Fruit fly (Drosophila melanogaster) whole organism, embryonic: ENCODE measurements around the gene FucTA.

Source experiments
- Aef1 ChIP-seq: fragments of 200-800 bp; sonication (Bioruptor generic); IDR thresholded peaks from 3 replicates; pipeline ENCODE4 v1.3.6; 2022; ENCODE audit warnings: missing biosample characterization, missing genetic modification characterization
- Atf-2 ChIP-seq: fragments of 200-800 bp; sonication (Bioruptor generic); optimal IDR thresholded peaks from 2 replicates; lab custom pipeline; 2016; ENCODE audit warnings: missing biosample characterization, missing genetic modification characterization
- CG10267 ChIP-seq: fragments of 200-800 bp; sonication (Bioruptor generic); optimal IDR thresholded peaks from 2 replicates; lab custom pipeline; 2018; ENCODE audit warnings: missing biosample characterization, mild to moderate bottlenecking, missing genetic modification characterization, moderate library complexity
- CG10462 ChIP-seq: fragments of 200-800 bp; sonication (Bioruptor generic); optimal IDR thresholded peaks from 2 replicates; lab custom pipeline; 2016; ENCODE audit warnings: missing biosample characterization, missing genetic modification characterization
- CG10959 ChIP-seq: fragments of 200-800 bp; sonication (Bioruptor generic); IDR thresholded peaks from 2 replicates; pipeline ENCODE4 v1.3.6; 2022; ENCODE audit warnings: missing biosample characterization, missing genetic modification characterization
- CG11560 ChIP-seq: fragments of 200-800 bp; sonication (Bioruptor generic); IDR thresholded peaks from 3 replicates; pipeline ENCODE4 v1.3.6; 2022; ENCODE audit warnings: missing biosample characterization, missing genetic modification characterization
- CG12299 ChIP-seq: fragments of 200-800 bp; sonication (Bioruptor generic); optimal IDR thresholded peaks from 2 replicates; lab custom pipeline; 2018; ENCODE audit warnings: missing biosample characterization, mild to moderate bottlenecking, missing genetic modification characterization
- CG13775 ChIP-seq: fragments of 200-800 bp; sonication (Bioruptor generic); optimal IDR thresholded peaks from 3 replicates; lab custom pipeline; 2017; ENCODE audit warnings: missing biosample characterization, mild to moderate bottlenecking, missing genetic modification characterization
- CG14014 ChIP-seq: fragments of 200-800 bp; sonication (Bioruptor generic); IDR thresholded peaks from 2 replicates; pipeline ENCODE4 v1.3.6; 2022; ENCODE audit warnings: missing biosample characterization, missing genetic modification characterization
- CG14050 ChIP-seq: fragments of 200-800 bp; sonication (Bioruptor generic); IDR thresholded peaks from 3 replicates; pipeline ENCODE4 v1.3.6; 2022; ENCODE audit warnings: missing biosample characterization, missing genetic modification characterization
- CG15011 ChIP-seq: fragments of 200-800 bp; sonication (Bioruptor generic); optimal IDR thresholded peaks from 3 replicates; lab custom pipeline; 2018; ENCODE audit warnings: missing biosample characterization, mild to moderate bottlenecking, missing genetic modification characterization
- CG15073 ChIP-seq: fragments of 200-800 bp; sonication (Bioruptor generic); optimal IDR thresholded peaks from 2 replicates; lab custom pipeline; 2016; ENCODE audit warnings: missing biosample characterization, missing genetic modification characterization
- CG17361 ChIP-seq: fragments of 200-800 bp; sonication (Bioruptor generic); IDR thresholded peaks from 3 replicates; pipeline ENCODE4 v1.3.6; 2022; ENCODE audit warnings: missing biosample characterization, missing genetic modification characterization
- CG2120 ChIP-seq: fragments of 200-800 bp; sonication (Bioruptor generic); optimal IDR thresholded peaks from 3 replicates; lab custom pipeline; 2016; ENCODE audit warnings: missing biosample characterization, missing genetic modification characterization
- CG2678 ChIP-seq: fragments of 200-800 bp; sonication (Bioruptor generic); optimal IDR thresholded peaks from 3 replicates; lab custom pipeline; 2019; ENCODE audit warnings: missing biosample characterization, mild to moderate bottlenecking, missing genetic modification characterization, moderate library complexity
- CG30020 ChIP-seq: fragments of 200-800 bp; optimal IDR thresholded peaks from 2 replicates; lab custom pipeline; 2019; ENCODE audit warnings: missing biosample characterization, mild to moderate bottlenecking, missing genetic modification characterization, moderate library complexity
- CG3163 ChIP-seq: fragments of 200-800 bp; sonication (Bioruptor generic); optimal IDR thresholded peaks from 3 replicates; lab custom pipeline; 2016; ENCODE audit warnings: missing biosample characterization, missing genetic modification characterization
- CG33557 ChIP-seq: fragments of 200-800 bp; sonication (Bioruptor generic); optimal IDR thresholded peaks from 2 replicates; lab custom pipeline; 2019; ENCODE audit warnings: missing biosample characterization, mild to moderate bottlenecking, missing genetic modification characterization, moderate library complexity
- CG34422 ChIP-seq: fragments of 200-800 bp; sonication (Bioruptor generic); IDR thresholded peaks from 3 replicates; pipeline ENCODE4 v1.3.6; 2022; ENCODE audit warnings: missing biosample characterization, missing genetic modification characterization
- CG6175 ChIP-seq: fragments of 200-800 bp; sonication (Bioruptor generic); IDR thresholded peaks from 3 replicates; pipeline ENCODE4 v1.3.6; 2022; ENCODE audit warnings: missing biosample characterization, missing genetic modification characterization
- CG8388 ChIP-seq: fragments of 200-800 bp; sonication (Bioruptor generic); optimal IDR thresholded peaks from 2 replicates; lab custom pipeline; 2019; ENCODE audit warnings: missing biosample characterization, mild to moderate bottlenecking, missing genetic modification characterization, moderate library complexity
- CG9437 ChIP-seq: fragments of 200-800 bp; sonication (Bioruptor generic); optimal IDR thresholded peaks from 2 replicates; lab custom pipeline; 2018; ENCODE audit warnings: missing biosample characterization, mild to moderate bottlenecking, missing genetic modification characterization
- CG9609 ChIP-seq: fragments of 200-800 bp; sonication (Bioruptor generic); optimal IDR thresholded peaks from 3 replicates; lab custom pipeline; 2016; ENCODE audit warnings: missing biosample characterization, missing genetic modification characterization
- CrebB ChIP-seq: fragments of 200-800 bp; sonication (Bioruptor generic); optimal IDR thresholded peaks from 3 replicates; lab custom pipeline; 2018; ENCODE audit warnings: missing biosample characterization, mild to moderate bottlenecking, missing genetic modification characterization
- D19A ChIP-seq: fragments of 200-800 bp; optimal IDR thresholded peaks from 3 replicates; lab custom pipeline; 2019; ENCODE audit warnings: missing biosample characterization, mild to moderate bottlenecking, missing genetic modification characterization, moderate library complexity
- Deaf1 ChIP-seq: fragments of 200-800 bp; optimal IDR thresholded peaks from 3 replicates; lab custom pipeline; 2019; ENCODE audit warnings: missing biosample characterization, mild to moderate bottlenecking, missing genetic modification characterization, moderate library complexity
- Dek ChIP-seq: fragments of 200-800 bp; sonication (Bioruptor generic); optimal IDR thresholded peaks from 3 replicates; lab custom pipeline; 2019; ENCODE audit warnings: missing biosample characterization, mild to moderate bottlenecking, missing genetic modification characterization, moderate library complexity
- Dll ChIP-seq: fragments of 200-800 bp; sonication (Bioruptor generic); IDR thresholded peaks from 4 replicates; pipeline ENCODE4 v1.3.6; 2022; ENCODE audit warnings: missing biosample characterization, missing genetic modification characterization; ENCODE audit not compliant: partially characterized antibody
- Ets97D ChIP-seq: fragments of 200-800 bp; sonication (Bioruptor generic); optimal IDR thresholded peaks from 3 replicates; lab custom pipeline; 2016; ENCODE audit warnings: missing biosample characterization, missing genetic modification characterization
- GATAe ChIP-seq: fragments of 200-800 bp; sonication (Bioruptor generic); conservative IDR thresholded peaks from 2 replicates; pipeline ENCODE4 v1.3.6; 2022; ENCODE audit warnings: missing biosample characterization, missing genetic modification characterization
- HLH3B ChIP-seq: fragments of 200-800 bp; sonication (Bioruptor generic); IDR thresholded peaks from 2 replicates; pipeline ENCODE4 v1.3.6; 2022; ENCODE audit warnings: missing biosample characterization, missing genetic modification characterization
- Hey ChIP-seq: fragments of 200-800 bp; sonication (Bioruptor generic); optimal IDR thresholded peaks from 3 replicates; lab custom pipeline; 2018; ENCODE audit warnings: missing biosample characterization, mild to moderate bottlenecking, missing genetic modification characterization
- HmgD ChIP-seq: fragments of 200-800 bp; sonication (Bioruptor generic); optimal IDR thresholded peaks from 3 replicates; lab custom pipeline; 2016; ENCODE audit warnings: missing biosample characterization, missing genetic modification characterization
- Hr78 ChIP-seq, 2 experiments: fragments of 200-800 bp in 1 of 2; fragments of >200 bp in 1 of 2; sonication (Bioruptor generic) in 1 of 2; optimal IDR thresholded peaks; 2 replicates each; lab custom pipeline; 2017 to 2019; ENCODE audit warnings: missing biosample characterization in 2 of 2, missing genetic modification characterization in 2 of 2, mild to moderate bottlenecking in 1 of 2, moderate library complexity in 1 of 2
- MESR4 ChIP-seq: fragments of 200-800 bp; sonication (Bioruptor generic); optimal IDR thresholded peaks from 2 replicates; lab custom pipeline; 2018; ENCODE audit warnings: missing biosample characterization, mild to moderate bottlenecking, missing genetic modification characterization, moderate library complexity
- Max ChIP-seq: fragments of 200-800 bp; sonication (Bioruptor generic); optimal IDR thresholded peaks from 2 replicates; lab custom pipeline; 2016; ENCODE audit warnings: missing biosample characterization, mild to moderate bottlenecking, missing genetic modification characterization
- NC2β ChIP-seq: fragments of 200-800 bp; sonication (Bioruptor generic); optimal IDR thresholded peaks from 2 replicates; lab custom pipeline; 2016; ENCODE audit warnings: missing biosample characterization, missing genetic modification characterization
- Tbp ChIP-seq: fragments of >200 bp; optimal IDR thresholded peaks from 2 replicates; lab custom pipeline; 2018; ENCODE audit warnings: missing biosample characterization, missing genetic modification characterization
- Xbp1 ChIP-seq: fragments of 200-800 bp; sonication (Bioruptor generic); optimal IDR thresholded peaks from 3 replicates; lab custom pipeline; 2016; ENCODE audit warnings: missing biosample characterization, mild to moderate bottlenecking, missing genetic modification characterization
- bigmax ChIP-seq: fragments of 200-800 bp; sonication (Bioruptor generic); optimal IDR thresholded peaks from 2 replicates; lab custom pipeline; 2018; ENCODE audit warnings: missing biosample characterization, mild to moderate bottlenecking, missing genetic modification characterization
- cato ChIP-seq: fragments of 200-800 bp; sonication (Bioruptor generic); optimal IDR thresholded peaks from 2 replicates; lab custom pipeline; 2016; ENCODE audit warnings: missing biosample characterization, missing genetic modification characterization, borderline replicate concordance
- chif ChIP-seq, 2 experiments: fragments of 200-800 bp; sonication (Bioruptor generic); optimal IDR thresholded peaks; 3 replicates each; lab custom pipeline; 2016; ENCODE audit warnings: missing biosample characterization in 2 of 2, missing genetic modification characterization in 2 of 2
- ci ChIP-seq: fragments of 200-800 bp; sonication (Bioruptor generic); IDR thresholded peaks from 3 replicates; pipeline ENCODE4 v1.3.6; 2022; ENCODE audit warnings: missing biosample characterization, missing genetic modification characterization
- fru ChIP-seq: fragments of >200 bp; optimal IDR thresholded peaks from 2 replicates; lab custom pipeline; 2017
- grau ChIP-seq: fragments of 200-800 bp; optimal IDR thresholded peaks from 3 replicates; lab custom pipeline; 2019; ENCODE audit warnings: missing biosample characterization, mild to moderate bottlenecking, missing genetic modification characterization, moderate library complexity
- insv ChIP-seq, 2 experiments: fragments of 200-800 bp; sonication (Bioruptor generic); optimal IDR thresholded peaks; 3 replicates each; lab custom pipeline; 2016 to 2018; ENCODE audit warnings: missing biosample characterization in 2 of 2, missing genetic modification characterization in 2 of 2
- pum ChIP-seq: fragments of 200-800 bp; sonication (Bioruptor generic); optimal IDR thresholded peaks from 2 replicates; lab custom pipeline; 2016; ENCODE audit warnings: missing biosample characterization, missing genetic modification characterization
- run ChIP-seq: fragments of 200-800 bp; sonication (Bioruptor generic); optimal IDR thresholded peaks from 3 replicates; lab custom pipeline; 2018; ENCODE audit warnings: missing biosample characterization, mild to moderate bottlenecking, missing genetic modification characterization
- schlank ChIP-seq: fragments of 200-800 bp; sonication (Bioruptor generic); optimal IDR thresholded peaks from 2 replicates; lab custom pipeline; 2018; ENCODE audit warnings: missing biosample characterization, mild to moderate bottlenecking, missing genetic modification characterization

The FucTA gene

DNA sequence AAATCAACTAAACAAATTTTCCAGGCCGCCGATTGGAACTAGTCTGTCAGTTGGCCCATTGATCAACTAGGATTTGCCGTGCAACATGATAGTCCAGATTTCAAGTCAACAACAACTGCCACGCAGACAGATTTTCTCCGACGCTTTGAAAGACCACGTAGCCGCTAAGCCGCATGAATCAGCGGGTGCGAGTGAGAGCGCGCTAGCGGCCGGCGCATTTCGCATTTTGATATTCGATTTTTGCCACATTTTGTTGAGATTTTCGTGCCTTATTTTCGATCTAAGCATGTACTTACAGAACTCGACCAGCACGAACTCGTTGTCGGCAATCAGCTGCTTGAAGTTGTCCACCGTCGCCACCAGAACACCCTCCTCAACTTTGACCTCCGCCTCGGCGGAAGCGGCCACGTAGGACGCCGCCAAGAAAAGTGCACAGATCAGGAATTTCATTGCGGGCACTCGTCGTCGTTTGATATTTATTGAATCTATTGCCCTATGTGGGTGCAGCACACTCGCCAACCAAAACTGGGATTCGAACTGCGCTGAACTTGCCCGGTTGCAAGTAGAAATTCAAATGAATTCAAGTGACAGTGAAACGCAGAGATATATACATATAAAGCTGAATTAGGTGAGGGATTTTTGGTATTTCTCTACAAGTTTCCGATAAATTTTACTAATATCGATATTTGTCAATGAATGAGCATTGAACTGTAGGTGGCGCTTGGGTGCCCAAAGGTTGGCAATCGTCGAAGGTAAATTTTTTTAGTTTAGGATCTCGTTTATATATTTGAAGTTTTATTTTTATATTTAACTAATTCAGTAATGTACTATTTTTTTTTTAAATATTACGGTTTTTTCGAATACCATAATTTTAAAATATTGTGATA is 4.7 kb upstream of the FucTA start, which contains the start of gene Pdi (continued):
- TF ChIP-seq CG6175 (GFP tag; lab: Robert Waterston, UW) (no peak), Max (GFP tag; lab: Kevin White, UChicago) (no peak), insv (GFP tag; optimal IDR thresholded peaks at IDR 0.05; lab: Kevin White, UChicago) (peak in 1 of 2 experiments; percentile 24), D19A (peak; percentile 45), cato (GFP tag; lab: Kevin White, UChicago) (no peak), CG9437 (GFP tag; lab: Kevin White, UChicago) (no peak), MESR4 (peak; percentile 79), schlank (tag; lab: Kevin White, UChicago) (no peak), bigmax (no peak), Atf-2 (GFP tag; lab: Kevin White, UChicago) (no peak), ci (GFP tag; lab: Robert Waterston, UW) (peak; percentile 68; the same call in 1 of the 3 replicates), CG10462 (no peak), CG15073 (GFP tag; lab: Kevin White, UChicago) (no peak), CG14014 (GFP tag; lab: Robert Waterston, UW) (no peak), CG11560 (tag; lab: Robert Waterston, UW) (no peak; the same call in 2 of the 3 replicates), CG15011 (GFP tag; lab: Kevin White, UChicago) (no peak), CG10267 (tag; lab: Kevin White, UChicago) (peak; percentile 64), CG2678 (tag; lab: Kevin White, UChicago) (peak; percentile 21), CG34422 (GFP tag; lab: Robert Waterston, UW) (peak; percentile 78; the same call in 1 of the 3 replicates), CrebB (peak; percentile 41), Dll (GFP tag; lab: Robert Waterston, UW) (peak; percentile 73), CG12299 (tag; lab: Kevin White, UChicago) (no peak), HLH3B (GFP tag; lab: Robert Waterston, UW) (peak; percentile 33; the same call in 1 of the 2 replicates), CG17361 (GFP tag; lab: Robert Waterston, UW) (peak; percentile 39; the same call in 2 of the 3 replicates), NC2β (GFP tag; lab: Kevin White, UChicago) (peak; percentile 48), Deaf1 (tag; lab: Kevin White, UChicago) (peak; percentile 3), Hey (tag; lab: Kevin White, UChicago) (no peak), Dek (tag; lab: Kevin White, UChicago) (peak; percentile 42), Aef1 (GFP tag; lab: Robert Waterston, UW) (no peak), Ets97D (GFP tag; lab: Kevin White, UChicago) (peak; percentile 65), Xbp1 (GFP tag; lab: Kevin White, UChicago) (peak; percentile 84), CG2120 (GFP tag; lab: Kevin White, UChicago) (peak; percentile 25), CG9609 (GFP tag; lab: Kevin White, UChicago) (no peak), chif (GFP tag; optimal IDR thresholded peaks at IDR 0.05; lab: Kevin White, UChicago) (peak in 1 of 2 experiments; percentile 39), Hr78 (GFP tag; optimal IDR thresholded peaks at IDR 0.05; lab: Kevin White, UChicago) (peak in 1 of 2 experiments; percentile 99), fru (lab: Kevin White, UChicago) (no peak), CG13775 (peak; percentile 28), CG30020 (tag; lab: Kevin White, UChicago) (peak; percentile 53), CG10959 (GFP tag; lab: Robert Waterston, UW) (no peak), pum (GFP tag; lab: Kevin White, UChicago) (no peak), HmgD (peak; percentile 66), Tbp (GFP tag; lab: Kevin White, UChicago) (no peak), CG33557 (GFP tag; lab: Kevin White, UChicago) (no peak), GATAe (GFP tag; lab: Robert Waterston, UW) (no peak), CG8388 (peak; percentile 12), run (tag; lab: Kevin White, UChicago) (no peak), CG14050 (GFP tag; lab: Robert Waterston, UW) (no peak), grau (tag; lab: Kevin White, UChicago) (peak; percentile 53), CG3163 (GFP tag; lab: Kevin White, UChicago) (no peak)
